Worm (Caenorhabditis elegans): Measurements from ENCODE around the gene ZK1128.1.

The ZK1128.1 gene

DNA sequence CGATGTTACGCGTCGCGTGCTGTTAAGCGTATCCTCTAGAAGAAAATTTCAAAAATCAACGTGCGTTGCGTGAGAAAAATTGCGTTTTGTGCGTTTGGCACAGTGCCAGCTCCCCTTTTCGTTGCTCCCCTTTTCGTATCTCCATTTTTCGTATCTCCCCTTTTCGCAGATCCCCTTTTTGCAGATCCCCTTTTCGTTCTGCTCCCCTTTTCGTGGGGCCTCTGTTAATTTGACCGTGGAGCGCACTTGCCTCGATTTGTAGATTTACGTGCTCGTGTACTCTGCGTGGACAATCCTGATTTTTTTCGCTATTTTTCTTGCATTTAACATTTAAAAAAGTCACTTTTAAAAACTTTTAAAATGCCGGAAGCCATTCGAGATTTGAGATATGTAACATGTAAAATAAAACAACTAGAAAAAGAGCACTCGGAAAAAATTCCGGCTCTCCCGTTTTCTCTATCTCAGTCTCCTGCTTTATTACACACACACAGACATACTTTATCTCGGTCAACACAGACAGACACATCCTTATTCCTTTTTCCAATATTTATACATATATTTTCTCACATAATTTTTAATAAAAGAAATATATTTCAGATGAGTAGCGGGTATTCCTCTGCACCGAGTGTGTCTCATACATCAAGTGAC is 9.2 kb upstream of the ZK1128.1 start, which contains the start of gene ttll-4 (continued):
- peak; percentile 29; the same call in 1 of the 2 replicates for TF ChIP-seq cebp-1 (GFP tag; IDR thresholded peaks at IDR 0.05)
- peak; percentile 28 for TF ChIP-seq cebp-1 (tag; optimal IDR thresholded peaks at IDR 0.05)
- peak; percentile 32 for TF ChIP-seq lin-40 (tag; optimal IDR thresholded peaks at IDR 0.05)
- TF ChIP-seq hmg-20 (GFP tag; IDR thresholded peaks at IDR 0.05): 0 out of 2 replicates have a peak, but pooled peaks have one; percentile 23
- no peak for TF ChIP-seq F57A8.1 (GFP tag; optimal IDR thresholded peaks at IDR 0.05)
- TF ChIP-seq nhr-120 (GFP tag; IDR thresholded peaks at IDR 0.05): no peak
- no peak for TF ChIP-seq egl-18 (GFP tag; IDR thresholded peaks at IDR 0.05)
- TF ChIP-seq ztf-18 (tag; optimal IDR thresholded peaks at IDR 0.05): peak; percentile 44
- TF ChIP-seq T26A5.8 (tag; optimal IDR thresholded peaks at IDR 0.05): no peak
- TF ChIP-seq F33H1.4 (GFP tag; IDR thresholded peaks at IDR 0.05): 0 out of 2 replicates have a peak, but pooled peaks have one; percentile 32
- peak; percentile 47 for TF ChIP-seq ceh-27 (GFP tag; optimal IDR thresholded peaks at IDR 0.05)
- TF ChIP-seq Y95B8A.8 (GFP tag; IDR thresholded peaks at IDR 0.05): peak; percentile 31; the same call in 1 of the 2 replicates
- TF ChIP-seq sdz-38 (tag; optimal IDR thresholded peaks at IDR 0.05): no peak
- no peak for TF ChIP-seq efl-1 (GFP tag; optimal IDR thresholded peaks at IDR 0.05)
- peak; percentile 46; the same call in 1 of the 2 replicates for TF ChIP-seq ceh-91 (GFP tag; IDR thresholded peaks at IDR 0.05)
- TF ChIP-seq snpc-4 (GFP tag; optimal IDR thresholded peaks at IDR 0.05): peak; percentile 19
- no peak for TF ChIP-seq snpc-4 (tag; optimal IDR thresholded peaks at IDR 0.05)
- TF ChIP-seq Y53F4B.3 (GFP tag; IDR thresholded peaks at IDR 0.05): no peak
- peak; percentile 59 for TF ChIP-seq madf-6 (GFP tag; IDR thresholded peaks at IDR 0.05)
- TF ChIP-seq unc-130 (GFP tag; optimal IDR thresholded peaks at IDR 0.05): peak; percentile 23
- no peak for TF ChIP-seq F49E8.2 (tag; optimal IDR thresholded peaks at IDR 0.05; ENCODE audit: insufficient read depth)
- TF ChIP-seq lin-54 (GFP tag; optimal IDR thresholded peaks at IDR 0.05): peak; percentile 15
- 0 out of 2 replicates have a peak, but pooled peaks have one; percentile 14 for TF ChIP-seq let-526 (GFP tag; IDR thresholded peaks at IDR 0.05)
- TF ChIP-seq chd-7 (tag; optimal IDR thresholded peaks at IDR 0.05): peak; percentile 6

DNA sequence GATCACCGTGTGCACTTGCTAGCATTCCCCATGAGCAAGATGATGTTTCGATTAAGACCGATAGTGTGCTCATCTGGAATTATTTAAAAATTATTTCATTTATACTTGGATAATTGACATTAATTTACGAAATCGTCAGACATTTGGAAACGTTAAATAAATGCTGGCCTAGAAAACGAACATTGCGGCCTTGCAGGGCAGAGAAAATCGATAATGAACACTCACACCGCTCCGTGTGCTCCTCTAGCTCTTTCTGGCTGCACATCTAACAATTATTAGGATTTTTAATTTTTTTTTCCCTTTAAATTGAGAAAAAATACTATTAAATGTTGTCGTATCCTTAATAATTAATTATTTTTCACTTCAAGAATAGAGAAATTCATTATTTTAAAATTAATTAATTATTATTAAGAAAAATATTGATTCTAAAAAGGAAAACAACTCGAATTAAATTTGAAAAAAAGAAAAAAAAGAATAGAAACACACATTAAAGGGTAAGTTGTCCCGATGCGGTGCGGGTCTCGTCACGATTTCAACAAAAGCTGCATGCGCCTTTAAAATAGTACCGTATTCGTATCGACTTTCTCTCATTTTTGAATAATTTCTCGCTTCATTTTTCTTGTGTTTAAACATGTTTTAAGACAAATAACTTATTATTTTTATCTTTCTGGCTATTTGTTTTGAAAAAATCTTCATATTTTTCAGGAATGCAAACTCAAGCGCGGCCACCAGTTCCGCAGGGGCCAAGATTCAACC is 5.7 kb upstream of the ZK1128.1 start, which contains the start of the genes gtf-2H3 and ham-3:
gtf-2H3 (minus strand) TSS at position 73 of the 756 bp plus-strand sequence.
ham-3 (plus strand) TSS at position 706 of the 756 bp plus-strand sequence.
- TF ChIP-seq snpc-3.4 (tag; optimal IDR thresholded peaks at IDR 0.05) (peak; percentile 38), xnd-1 (tag; optimal IDR thresholded peaks at IDR 0.05) (peak; percentile 68), madf-8 (GFP tag; conservative IDR thresholded peaks at IDR 0.05) (peak; percentile 33; the same call in 1 of the 2 replicates), C06A6.2 (GFP tag; conservative IDR thresholded peaks at IDR 0.05) (no peak), ztf-6 (GFP tag; IDR thresholded peaks at IDR 0.05) (no peak), F33H1.4 (GFP tag; IDR thresholded peaks at IDR 0.05) (peak; percentile 90), cebp-1 (GFP tag; IDR thresholded peaks at IDR 0.05) (no peak), cebp-1 (tag; optimal IDR thresholded peaks at IDR 0.05) (peak; percentile 13), ceh-91 (GFP tag; IDR thresholded peaks at IDR 0.05) (peak; percentile 50; the same call in 1 of the 2 replicates), lin-54 (GFP tag; optimal IDR thresholded peaks at IDR 0.05) (peak; percentile 15), D2030.7 (GFP tag; IDR thresholded peaks at IDR 0.05) (peak; percentile 61), sea-2 (GFP tag; IDR thresholded peaks at IDR 0.05) (no peak), lsl-1 (GFP tag; optimal IDR thresholded peaks at IDR 0.05) (peak; percentile 85), madf-6 (GFP tag; IDR thresholded peaks at IDR 0.05) (peak; percentile 87)

DNA sequence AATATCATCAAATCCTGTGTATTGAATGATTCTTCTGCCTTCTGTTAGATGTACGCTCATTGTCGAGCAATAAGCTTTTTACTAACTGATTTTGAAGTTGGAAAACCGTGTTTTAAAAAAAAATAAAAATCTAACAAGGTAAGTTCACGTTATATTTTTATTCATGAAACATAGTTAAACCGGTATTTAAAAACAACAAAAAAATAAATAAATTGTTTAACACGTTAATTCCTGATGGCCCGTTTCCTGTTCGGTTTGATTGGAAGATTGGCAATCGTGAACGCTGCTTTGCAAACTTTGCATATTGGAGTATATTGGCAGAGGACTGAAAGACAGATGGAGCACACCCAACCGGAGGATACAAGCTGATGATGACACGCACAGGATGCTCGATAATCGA is 4.3 kb upstream of the ZK1128.1 start, which contains the start of gene ZK1128.3:
ZK1128.3 (minus strand) TSS at position 101 of the 400 bp plus-strand sequence.
- TF ChIP-seq Y56A3A.18 (GFP tag; IDR thresholded peaks at IDR 0.05) (no peak), ztf-3 (GFP tag; optimal IDR thresholded peaks at IDR 0.05) (no peak), pbrm-1 (GFP tag; IDR thresholded peaks at IDR 0.05) (no peak), attf-3 (GFP tag; conservative IDR thresholded peaks at IDR 0.05) (no peak), bed-2 (GFP tag; IDR thresholded peaks at IDR 0.05) (no peak), ceh-79 (tag; optimal IDR thresholded peaks at IDR 0.05) (no peak), T26A5.8 (tag; optimal IDR thresholded peaks at IDR 0.05) (no peak), nhr-179 (tag; optimal IDR thresholded peaks at IDR 0.05) (no peak), mxl-1 (tag; optimal IDR thresholded peaks at IDR 0.05) (no peak), xnd-1 (tag; optimal IDR thresholded peaks at IDR 0.05) (no peak), lin-40 (tag; optimal IDR thresholded peaks at IDR 0.05) (no peak), tlf-1 (GFP tag; optimal IDR thresholded peaks at IDR 0.05) (no peak), Y67H2A.10 (GFP tag; conservative IDR thresholded peaks at IDR 0.05) (no peak), chd-7 (tag; optimal IDR thresholded peaks at IDR 0.05) (no peak), dpl-1 (GFP tag; optimal IDR thresholded peaks at IDR 0.05) (no peak), nhr-80 (tag; optimal IDR thresholded peaks at IDR 0.05) (no peak)
